Fruit fly (Drosophila melanogaster) whole organism, prepupa: ENCODE data around the gene CG10600.

Experiments used
- CG10631 ChIP-seq: fragments of 200-800 bp; sonication (Bioruptor generic); optimal IDR thresholded peaks from 2 replicates; lab custom pipeline; 2016; ENCODE audit warnings: missing biosample characterization, missing genetic modification characterization
- CG10669 ChIP-seq: fragments of 200-800 bp; sonication (Bioruptor generic); optimal IDR thresholded peaks from 3 replicates; lab custom pipeline; 2018; ENCODE audit warnings: missing biosample characterization, mild to moderate bottlenecking, missing genetic modification characterization, moderate library complexity
- CG11294 ChIP-seq: fragments of 200-800 bp; sonication (Bioruptor generic); IDR thresholded peaks from 2 replicates; pipeline ENCODE4 v1.3.6; 2022; ENCODE audit warnings: missing biosample characterization, missing genetic modification characterization
- CG11762 ChIP-seq: fragments of 200-800 bp; sonication (Bioruptor generic); optimal IDR thresholded peaks from 3 replicates; lab custom pipeline; 2016; ENCODE audit warnings: missing biosample characterization, missing genetic modification characterization; ENCODE audit not compliant: insufficient read depth
- CG1621 ChIP-seq: fragments of 200-800 bp; sonication (Bioruptor generic); optimal IDR thresholded peaks from 3 replicates; lab custom pipeline; 2018; ENCODE audit warnings: missing biosample characterization, mild to moderate bottlenecking, missing genetic modification characterization
- CG16779 ChIP-seq: fragments of 200-800 bp; sonication (Bioruptor generic); optimal IDR thresholded peaks from 3 replicates; lab custom pipeline; 2017; ENCODE audit warnings: missing biosample characterization, mild to moderate bottlenecking, missing genetic modification characterization
- CG3032 ChIP-seq: fragments of 200-800 bp; optimal IDR thresholded peaks from 2 replicates; lab custom pipeline; 2019; ENCODE audit warnings: missing biosample characterization, mild to moderate bottlenecking, missing genetic modification characterization, moderate library complexity
- CG31627 ChIP-seq: fragments of 200-800 bp; sonication (Bioruptor generic); optimal IDR thresholded peaks from 3 replicates; lab custom pipeline; 2016; ENCODE audit warnings: missing biosample characterization, missing genetic modification characterization
- CG32006 ChIP-seq: fragments of 200-800 bp; sonication (Bioruptor generic); optimal IDR thresholded peaks from 3 replicates; lab custom pipeline; 2017; ENCODE audit warnings: missing biosample characterization, mild to moderate bottlenecking, missing genetic modification characterization
- CG3919 ChIP-seq: fragments of 200-800 bp; sonication (Bioruptor generic); optimal IDR thresholded peaks from 3 replicates; lab custom pipeline; 2016; ENCODE audit warnings: missing biosample characterization, missing genetic modification characterization
- CG4318 ChIP-seq: fragments of 200-800 bp; sonication (Bioruptor generic); optimal IDR thresholded peaks from 3 replicates; lab custom pipeline; 2017; ENCODE audit warnings: missing biosample characterization, mild to moderate bottlenecking, missing genetic modification characterization
- CG6163 ChIP-seq: fragments of 200-800 bp; sonication (Bioruptor generic); IDR thresholded peaks from 3 replicates; pipeline ENCODE4 v1.3.6; 2022; ENCODE audit warnings: missing biosample characterization, missing genetic modification characterization
- CG6276 ChIP-seq: fragments of 200-800 bp; sonication (Bioruptor generic); optimal IDR thresholded peaks from 2 replicates; lab custom pipeline; 2017; ENCODE audit warnings: missing biosample characterization, mild to moderate bottlenecking, missing genetic modification characterization
- CG6792 ChIP-seq: fragments of 200-800 bp; sonication (Bioruptor generic); optimal IDR thresholded peaks from 3 replicates; lab custom pipeline; 2016; ENCODE audit warnings: missing biosample characterization, missing genetic modification characterization
- CG6808 ChIP-seq: fragments of 200-800 bp; sonication (Bioruptor generic); optimal IDR thresholded peaks from 3 replicates; lab custom pipeline; 2017; ENCODE audit warnings: missing biosample characterization, missing genetic modification characterization, mild to moderate bottlenecking, moderate library complexity, missing genetic modification reagents
- CG7368 ChIP-seq: fragments of 200-800 bp; sonication (Bioruptor generic); optimal IDR thresholded peaks from 3 replicates; lab custom pipeline; 2016; ENCODE audit warnings: missing biosample characterization, missing genetic modification characterization
- CG8319 ChIP-seq: fragments of 200-800 bp; sonication (Bioruptor generic); optimal IDR thresholded peaks from 3 replicates; lab custom pipeline; 2016; ENCODE audit warnings: missing biosample characterization, missing genetic modification characterization
- CG9139 ChIP-seq: fragments of 200-800 bp; sonication (Bioruptor generic); optimal IDR thresholded peaks from 3 replicates; lab custom pipeline; 2017; ENCODE audit warnings: missing biosample characterization, mild to moderate bottlenecking, missing genetic modification characterization
- Eip75B ChIP-seq: fragments of 200-800 bp; sonication (Bioruptor generic); optimal IDR thresholded peaks from 3 replicates; lab custom pipeline; 2016; ENCODE audit warnings: missing biosample characterization, missing genetic modification characterization
- Eip78C ChIP-seq: fragments of 200-800 bp; sonication (Bioruptor generic); peaks from one replicate; lab custom pipeline; 2016; ENCODE audit warnings: missing biosample characterization, missing genetic modification characterization
- Eip93F ChIP-seq: fragments of 200-800 bp; sonication (Bioruptor generic); optimal IDR thresholded peaks from 2 replicates; lab custom pipeline; 2016; ENCODE audit warnings: missing biosample characterization, mild to moderate bottlenecking, missing genetic modification characterization
- Gug ChIP-seq: fragments of 200-800 bp; sonication (Bioruptor generic); IDR thresholded peaks from 2 replicates; pipeline ENCODE4 v1.3.6; 2022; ENCODE audit warnings: missing biosample characterization, missing genetic modification characterization
- Hr38 ChIP-seq: sonication (Bioruptor generic); optimal IDR thresholded peaks from 2 replicates; lab custom pipeline; 2016; ENCODE audit warnings: missing biosample characterization, missing genetic modification characterization
- Hr39 ChIP-seq: fragments of 200-800 bp; sonication (Bioruptor generic); optimal IDR thresholded peaks from 2 replicates; lab custom pipeline; 2016; ENCODE audit warnings: missing biosample characterization, missing genetic modification characterization
- Hr4 ChIP-seq: fragments of 200-800 bp; sonication (Bioruptor generic); optimal IDR thresholded peaks from 3 replicates; lab custom pipeline; 2016; ENCODE audit warnings: missing biosample characterization, missing genetic modification characterization
- Lpt ChIP-seq: fragments of 200-800 bp; sonication (Bioruptor generic); optimal IDR thresholded peaks from 3 replicates; lab custom pipeline; 2016; ENCODE audit warnings: missing biosample characterization, missing genetic modification characterization
- Smox ChIP-seq: fragments of 200-800 bp; sonication (Bioruptor generic); optimal IDR thresholded peaks from 3 replicates; lab custom pipeline; 2016; ENCODE audit warnings: missing biosample characterization, missing genetic modification characterization
- Sox102F ChIP-seq: fragments of 200-800 bp; sonication (Bioruptor generic); optimal IDR thresholded peaks from 2 replicates; lab custom pipeline; 2016; ENCODE audit warnings: missing biosample characterization, mild to moderate bottlenecking, missing genetic modification characterization
- Sox14 ChIP-seq: fragments of 200-800 bp; sonication (Bioruptor generic); optimal IDR thresholded peaks from 3 replicates; lab custom pipeline; 2016; ENCODE audit warnings: missing biosample characterization, missing genetic modification characterization
- achi ChIP-seq: fragments of 200-800 bp; sonication (Bioruptor generic); optimal IDR thresholded peaks from 3 replicates; lab custom pipeline; 2016; ENCODE audit warnings: missing biosample characterization, missing genetic modification characterization
- cyc ChIP-seq: fragments of 200-800 bp; sonication (Bioruptor generic); optimal IDR thresholded peaks from 3 replicates; lab custom pipeline; 2016; ENCODE audit warnings: missing biosample characterization, missing genetic modification characterization
- dsx ChIP-seq: fragments of 200-800 bp; optimal IDR thresholded peaks from 3 replicates; lab custom pipeline; 2019; ENCODE audit warnings: missing biosample characterization, mild to moderate bottlenecking, missing genetic modification characterization, moderate library complexity; ENCODE audit not compliant: poor library complexity, severe bottlenecking
- eg ChIP-seq: fragments of 200-800 bp; sonication (Bioruptor generic); IDR thresholded peaks from 3 replicates; pipeline ENCODE4 v1.3.6; 2022; ENCODE audit warnings: missing biosample characterization, missing genetic modification characterization
- esn ChIP-seq: fragments of 200-800 bp; sonication (Bioruptor generic); optimal IDR thresholded peaks from 2 replicates; lab custom pipeline; 2016; ENCODE audit warnings: missing biosample characterization, mild to moderate bottlenecking, missing genetic modification characterization, moderate library complexity
- fd85E ChIP-seq: fragments of 200-800 bp; sonication (Bioruptor generic); optimal IDR thresholded peaks from 3 replicates; lab custom pipeline; 2016; ENCODE audit warnings: missing biosample characterization, missing genetic modification characterization
- fkh ChIP-seq: fragments of 200-800 bp; sonication (Bioruptor generic); optimal IDR thresholded peaks from 3 replicates; lab custom pipeline; 2017; ENCODE audit warnings: missing biosample characterization, mild to moderate bottlenecking, missing genetic modification characterization, moderate library complexity
- lz ChIP-seq: fragments of 200-800 bp; sonication (Bioruptor generic); optimal IDR thresholded peaks from 3 replicates; lab custom pipeline; 2016; ENCODE audit warnings: missing biosample characterization, missing genetic modification characterization
- pdm3 ChIP-seq: fragments of 200-800 bp; sonication (Bioruptor generic); optimal IDR thresholded peaks from 3 replicates; lab custom pipeline; 2016; ENCODE audit warnings: missing biosample characterization, missing genetic modification characterization
- svp ChIP-seq: fragments of 200-800 bp; sonication (Bioruptor generic); peaks from one replicate; lab custom pipeline; 2016; ENCODE audit warnings: missing biosample characterization, missing genetic modification characterization
- topi ChIP-seq: fragments of 200-800 bp; sonication (Bioruptor generic); optimal IDR thresholded peaks from 3 replicates; lab custom pipeline; 2016; ENCODE audit warnings: missing biosample characterization, missing genetic modification characterization
- vri ChIP-seq: fragments of 200-800 bp; sonication (Bioruptor generic); optimal IDR thresholded peaks from 3 replicates; lab custom pipeline; 2016; ENCODE audit warnings: missing biosample characterization, mild to moderate bottlenecking, missing genetic modification characterization

The CG10600 gene

dm6 chr2L:18864981-18865380 is 25.5 kb upstream of the CG10600 start:
- TF ChIP-seq CG10669 (GFP tag; lab: Kevin White, UChicago) = no peak
- TF ChIP-seq pdm3 (GFP tag; lab: Kevin White, UChicago) = no peak
- no peak for TF ChIP-seq Hr39 (GFP tag; lab: Kevin White, UChicago)
- TF ChIP-seq fkh (GFP tag; lab: Kevin White, UChicago) = peak; percentile 50
- TF ChIP-seq Sox14 (GFP tag; lab: Kevin White, UChicago) = no peak

- 0 out of 3 replicates have a peak, but pooled peaks have one; percentile 6 for TF ChIP-seq CG6163
- peak; percentile 72 for TF ChIP-seq fkh (GFP tag; lab: Kevin White, UChicago)
- no peak for TF ChIP-seq CG4318 (GFP tag; lab: Kevin White, UChicago)
- TF ChIP-seq, all 60 proteins: peak for 2
These were observed 24.6 kb upstream of the CG10600 start for dm6 chr2L:18864093-18864492.

DNA sequence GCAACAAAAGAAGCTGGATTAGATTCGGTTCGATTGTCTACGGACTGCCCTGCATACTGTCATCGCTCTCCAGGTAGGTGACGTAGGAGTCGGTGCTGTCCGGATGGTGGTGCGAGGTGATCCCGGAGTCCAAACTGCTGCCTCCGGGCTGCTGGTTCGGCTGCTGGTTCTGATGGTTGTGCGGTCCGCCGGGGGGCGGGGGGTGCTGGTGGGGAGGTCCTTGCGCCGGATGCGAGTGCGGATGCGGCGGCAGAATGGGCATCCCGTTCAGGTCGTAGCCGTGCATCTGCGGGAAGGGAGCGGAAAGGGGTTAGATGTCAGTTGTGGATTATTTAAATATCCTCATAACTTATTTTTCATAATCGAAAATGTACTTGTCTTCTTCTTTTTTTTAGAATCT is 21.4 kb upstream of the CG10600 start:
- TF ChIP-seq CG10631 (no peak), achi (GFP tag; lab: Kevin White, UChicago) (no peak), Hr4 (no peak), CG3919 (GFP tag; lab: Kevin White, UChicago) (no peak), pdm3 (GFP tag; lab: Kevin White, UChicago) (no peak), Smox (GFP tag; lab: Kevin White, UChicago) (no peak), CG16779 (no peak), Hr38 (GFP tag; lab: Kevin White, UChicago) (no peak), svp (no peak), dsx (GFP tag; lab: Kevin White, UChicago) (no peak), fkh (GFP tag; lab: Kevin White, UChicago) (no peak), Hr39 (GFP tag; lab: Kevin White, UChicago) (no peak), esn (GFP tag; lab: Kevin White, UChicago) (no peak), lz (no peak), CG31627 (GFP tag; lab: Kevin White, UChicago) (no peak), fd85E (GFP tag; lab: Kevin White, UChicago) (no peak)

DNA sequence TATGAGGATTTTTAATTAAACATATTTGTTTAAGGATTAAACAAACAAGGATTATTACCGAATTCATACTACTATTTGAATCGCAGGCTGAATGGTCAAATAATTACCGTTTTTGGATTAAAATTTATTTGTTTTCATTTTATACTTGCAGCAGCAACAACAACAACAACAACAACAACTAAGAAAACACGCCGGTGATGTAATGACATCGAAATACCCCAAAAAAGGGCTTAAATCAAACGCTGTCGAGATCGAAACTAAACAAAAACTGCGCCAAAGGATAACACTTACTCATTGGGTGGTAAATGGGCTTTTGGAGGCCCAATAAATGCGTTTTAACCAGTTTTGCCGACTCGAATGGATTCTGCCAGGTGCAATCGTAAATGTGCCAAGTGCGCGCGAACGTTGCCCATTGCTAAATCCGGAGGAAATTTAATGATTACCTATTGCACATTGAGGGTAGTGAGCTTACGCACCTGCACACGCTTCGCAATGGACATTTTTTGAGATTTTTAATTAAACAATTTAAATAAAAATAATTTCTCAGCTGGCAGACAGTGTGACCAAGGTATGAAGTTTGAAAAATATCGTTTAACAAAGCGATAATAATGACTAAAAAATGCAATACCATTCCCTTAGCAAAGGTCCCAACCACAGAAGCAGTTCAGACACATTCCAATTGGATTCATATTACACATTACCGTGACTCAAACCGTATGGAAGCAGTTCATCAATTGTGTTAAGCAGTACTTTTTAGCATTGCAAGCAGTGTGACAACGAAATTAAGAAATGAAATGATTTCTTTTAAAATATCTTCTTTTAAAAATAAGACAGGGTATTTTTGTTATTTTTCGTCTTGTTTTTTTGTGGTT is 19.4 kb upstream of the CG10600 start, which contains the start of the genes CG10602 and mRpL13:
TSS of gene CG10602 (minus strand) at position 588 of the 872 bp plus-strand sequence.
TSS of gene mRpL13 (minus strand) at position 588 of the 872 bp plus-strand sequence.
- TF ChIP-seq Eip78C (GFP tag; lab: Kevin White, UChicago) (peak; percentile 3), vri (GFP tag; lab: Kevin White, UChicago) (peak; percentile 46), Sox102F (no peak)

DNA sequence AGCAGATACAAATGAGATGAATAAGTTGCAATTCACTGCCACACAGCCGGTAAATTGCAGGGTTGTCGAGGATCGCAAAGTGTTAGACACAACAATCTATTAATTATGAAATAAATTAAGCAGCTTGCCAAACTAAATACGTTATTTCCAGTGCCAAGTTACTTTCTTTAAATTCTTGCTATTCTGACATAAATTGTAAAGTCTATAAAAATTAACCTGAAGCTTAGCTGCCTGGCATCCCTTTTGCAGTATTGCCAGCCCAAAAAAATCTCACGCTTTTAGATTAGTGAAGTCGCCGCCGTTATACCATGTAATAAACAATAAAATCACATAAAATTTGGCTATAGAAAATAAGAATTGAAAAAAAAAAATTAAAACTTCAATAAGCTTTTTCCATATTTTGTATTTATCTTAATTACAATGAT is 18.2 kb upstream of the CG10600 start:
- TF ChIP-seq Gug (peak; percentile 96), Hr38 (GFP tag; lab: Kevin White, UChicago) (peak; percentile 68), eg (GFP tag; lab: Robert Waterston, UW) (peak; percentile 98), Eip75B (GFP tag; lab: Kevin White, UChicago) (peak; percentile 98), CG6808 (GFP tag; lab: Kevin White, UChicago) (peak; percentile 94), CG8319 (peak; percentile 94), topi (GFP tag; lab: Kevin White, UChicago) (peak; percentile 97), cyc (GFP tag; lab: Kevin White, UChicago) (peak; percentile 98), Sox14 (GFP tag; lab: Kevin White, UChicago) (peak; percentile 98), Smox (GFP tag; lab: Kevin White, UChicago) (peak; percentile 97), CG7368 (GFP tag; lab: Kevin White, UChicago) (peak; percentile 95), CG6792 (GFP tag; lab: Kevin White, UChicago) (peak; percentile 94), CG6276 (GFP tag; lab: Kevin White, UChicago) (peak; percentile 91), CG11762 (GFP tag; lab: Kevin White, UChicago) (peak; percentile 94), CG11294 (GFP tag; lab: Robert Waterston, UW) (peak; percentile 93), CG32006 (GFP tag; lab: Kevin White, UChicago) (peak; percentile 97), CG31627 (GFP tag; lab: Kevin White, UChicago) (peak; percentile 98), CG3032 (peak; percentile 96), CG10669 (GFP tag; lab: Kevin White, UChicago) (peak; percentile 94), Hr39 (GFP tag; lab: Kevin White, UChicago) (peak; percentile 98), CG16779 (peak; percentile 91), CG1621 (tag; lab: Kevin White, UChicago) (peak; percentile 94), CG9139 (peak; percentile 92), Lpt (peak; percentile 93), CG10631 (peak; percentile 96), Eip93F (peak; percentile 85)
